Worm (Caenorhabditis elegans): ENCODE data around the gene H41C03.3.

DNA sequence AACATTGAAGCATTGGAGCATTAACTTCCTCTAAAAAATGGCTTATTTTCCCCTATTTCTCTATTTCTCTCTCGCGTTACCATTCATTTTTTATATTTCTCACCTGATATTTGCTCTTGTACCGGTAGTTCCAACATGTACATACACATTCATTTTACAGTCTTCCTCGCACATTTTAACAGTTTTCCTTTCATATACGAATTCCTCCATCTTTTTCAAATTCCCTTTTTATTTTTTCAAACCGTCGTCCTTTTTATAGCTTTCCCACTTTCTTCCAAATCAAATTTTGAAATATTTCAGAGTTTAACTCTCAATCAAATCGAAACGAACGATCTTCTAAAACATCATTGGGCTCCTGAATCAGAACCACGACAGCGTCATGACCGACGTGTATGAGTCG is 38.7 kb downstream of the H41C03.3 start, which contains the start of gene rfip-1:
- TF ChIP-seq mep-1 (tag; optimal IDR thresholded peaks at IDR 0.05) (no peak), bed-3 (GFP tag; optimal IDR thresholded peaks at IDR 0.05) (no peak), nhr-12 (tag; optimal IDR thresholded peaks at IDR 0.05) (no peak), nhr-76 (tag; optimal IDR thresholded peaks at IDR 0.05) (no peak), elt-3 (tag; optimal IDR thresholded peaks at IDR 0.05) (no peak), unc-39 (tag; optimal IDR thresholded peaks at IDR 0.05) (no peak), ztf-11 (tag; optimal IDR thresholded peaks at IDR 0.05) (no peak), nhr-28 (tag; optimal IDR thresholded peaks at IDR 0.05) (no peak), lsy-2 (tag; optimal IDR thresholded peaks at IDR 0.05) (no peak), unc-120 (tag; optimal IDR thresholded peaks at IDR 0.05; ENCODE audit: poor library complexity, severe bottlenecking) (no peak), mab-5 (tag; optimal IDR thresholded peaks at IDR 0.05) (no peak), ces-1 (GFP tag; optimal IDR thresholded peaks at IDR 0.05) (no peak)
